Worm (Caenorhabditis elegans): ENCODE results near the gene pde-3.

- TF ChIP-seq nhr-11 (tag; optimal IDR thresholded peaks at IDR 0.05) (no peak), pag-3 (tag; optimal IDR thresholded peaks at IDR 0.05; ENCODE audit: borderline replicate concordance) (no peak), unc-86 (tag; optimal IDR thresholded peaks at IDR 0.05) (no peak), mec-3 (tag; optimal IDR thresholded peaks at IDR 0.05; ENCODE audit: borderline replicate concordance) (no peak), eyg-1 (tag; optimal IDR thresholded peaks at IDR 0.05) (no peak), elt-4 (tag; optimal IDR thresholded peaks at IDR 0.05) (no peak)
Observed at ce11 chrII:14903611-14904010, 15.9 kb upstream of the pde-3 start.
